Worm (Caenorhabditis elegans) whole organism, L1 larva: Measurements from ENCODE around the gene nmr-2.

Experiments used
- elt-3 ChIP-seq, 6 experiments: fragments of 150-350 bp in 1 of 6; sonication (generic microtip); optimal IDR thresholded peaks; 2 replicates each; lab custom pipeline; 2017 to 2018; ENCODE audit warnings: missing biosample characterization in 6 of 6, missing genetic modification characterization in 6 of 6, inconsistent platforms in 1 of 6
- nhr-11 ChIP-seq: fragments of 150-350 bp; optimal IDR thresholded peaks from 2 replicates; lab custom pipeline; 2014; ENCODE audit warnings: missing biosample characterization, missing genetic modification characterization
- pag-3 ChIP-seq: sonication (generic microtip); optimal IDR thresholded peaks from 2 replicates; lab custom pipeline; 2017; ENCODE audit warnings: missing genetic modification characterization, mild to moderate bottlenecking, missing compliant biosample characterization, antibody characterized with exemption, borderline replicate concordance; ENCODE audit not compliant: insufficient read depth

DNA sequence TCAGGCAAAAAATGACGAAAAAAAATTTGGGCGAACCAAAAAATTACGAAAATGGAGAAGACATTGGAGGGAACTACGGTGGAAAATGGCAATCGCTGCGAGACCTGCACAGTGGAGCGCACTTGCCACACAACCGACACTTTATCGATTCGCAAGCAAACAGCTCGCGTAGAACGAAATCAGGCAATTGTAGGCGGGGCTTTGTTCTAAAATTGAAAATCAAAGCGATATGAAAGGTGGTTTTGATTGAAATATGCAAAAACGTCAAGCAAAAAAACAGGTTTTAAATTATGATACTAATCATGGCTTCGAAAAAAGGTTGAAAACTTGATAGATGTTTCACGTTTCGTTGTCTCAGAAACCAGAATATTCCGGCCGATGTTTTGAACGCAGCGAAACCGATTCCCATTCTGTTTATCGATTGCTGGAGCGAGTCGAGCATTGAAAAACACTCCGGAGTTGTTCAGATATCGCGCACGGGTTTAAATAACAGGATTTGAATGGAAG, 9.2 kb downstream of the nmr-2 start, which contains the start of the genes fib-1 and mut-15:
- TF ChIP-seq nhr-11 (tag; lab: Kevin White, UChicago): peak; percentile 55
- peak in 4 of 6 experiments; percentile 45 to 85 (median 66) for TF ChIP-seq elt-3 (tag; optimal IDR thresholded peaks at IDR 0.05; lab: Kevin White, UChicago)
- TF ChIP-seq pag-3: peak; percentile 71
